Fruit fly (Drosophila melanogaster) whole organism: ENCODE results near the gene fit.

Experiments
- CG8478 ChIP-seq: fragments of >200 bp; optimal IDR thresholded peaks from 2 replicates; lab custom pipeline; 2018; ENCODE audit warnings: inconsistent platforms
- Dll ChIP-seq: fragments of >200 bp; optimal IDR thresholded peaks from 2 replicates; lab custom pipeline; 2017
- pan ChIP-seq: fragments of >200 bp; optimal IDR thresholded peaks from 2 replicates; lab custom pipeline; 2017
- psq ChIP-seq: fragments of >200 bp; optimal IDR thresholded peaks from 2 replicates; lab custom pipeline; 2017

dm6 chr3R:21852579-21853233 lies 31.5 kb downstream of the fit start:
- TF ChIP-seq psq (lab: Kevin White, UChicago) = no peak
- TF ChIP-seq pan = no peak
- TF ChIP-seq CG8478 (lab: Kevin White, UChicago) = no peak
- no peak for TF ChIP-seq Dll (lab: Kevin White, UChicago)
